Worm (Caenorhabditis elegans): ENCODE measurements around the gene Y73B6BL.27.

The Y73B6BL.27 gene

DNA sequence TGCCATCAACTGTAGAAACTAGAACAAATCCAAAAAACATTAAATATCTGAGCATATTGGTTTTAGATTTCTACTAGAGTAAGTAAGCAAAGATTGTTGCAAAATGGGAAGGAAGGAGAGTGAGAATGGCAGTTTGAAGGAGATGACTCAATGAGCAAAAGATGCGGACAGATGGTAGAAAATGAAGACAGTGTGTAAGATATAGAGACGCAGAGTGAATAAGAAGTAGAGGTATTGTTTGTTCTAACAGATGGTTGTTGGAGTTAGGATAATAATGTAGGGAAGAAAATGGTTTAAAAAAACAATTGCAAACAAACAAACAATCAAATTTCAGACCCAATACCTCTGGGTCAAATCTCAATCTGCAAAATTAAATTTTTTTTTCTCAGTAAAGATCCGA lies 1.8 kb downstream of the Y73B6BL.27 start, which contains the start of gene tmed-13:
Gene tmed-13, minus strand, starts transcription at position 169 of the 400 bp plus-strand sequence.
- no peak for TF ChIP-seq unc-62 (GFP tag; optimal IDR thresholded peaks at IDR 0.05)

DNA sequence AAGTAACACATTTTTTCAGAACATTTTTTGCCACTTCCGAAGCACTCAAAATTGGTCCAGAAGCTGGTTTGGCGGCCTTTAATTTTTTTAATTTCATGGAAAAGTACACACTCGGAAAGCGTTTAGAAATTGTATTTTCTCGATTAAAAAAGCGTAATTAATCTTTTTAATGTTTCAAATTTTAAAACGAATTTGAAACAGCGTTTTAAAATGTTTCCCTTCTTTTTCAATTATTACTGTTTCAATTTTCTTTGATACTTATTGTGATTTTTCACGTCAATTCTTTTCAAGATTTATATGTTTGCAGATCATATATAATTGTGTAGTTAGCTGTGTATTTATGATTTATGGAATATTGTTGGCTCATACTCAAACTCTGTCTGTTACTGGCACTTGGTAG lies 9.0 kb downstream of the Y73B6BL.27 start, which contains the start of gene acr-25:
Gene acr-25, plus strand, starts transcription at position 301 of the 400 bp plus-strand sequence.
- TF ChIP-seq unc-62 (GFP tag; optimal IDR thresholded peaks at IDR 0.05) = no peak

DNA sequence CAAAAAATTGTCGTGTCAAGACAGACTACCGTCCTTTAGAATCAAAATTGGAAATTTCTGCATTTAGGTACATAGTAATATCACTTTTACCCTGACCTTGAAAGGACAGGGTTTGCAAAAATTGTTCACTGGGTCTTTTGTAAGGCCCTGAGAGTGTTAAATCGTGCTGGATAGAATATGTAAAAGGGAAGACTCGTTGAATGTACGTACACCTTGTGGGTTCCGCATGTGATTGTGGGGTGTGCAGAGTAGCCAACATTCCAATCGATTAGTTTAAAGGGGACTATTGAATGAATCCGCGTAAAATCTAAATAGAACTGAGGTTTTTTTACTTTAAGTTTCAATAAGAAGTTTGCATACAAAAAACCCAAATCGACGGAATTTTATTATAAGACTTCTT lies 12.4 kb downstream of the Y73B6BL.27 start:
- no peak for TF ChIP-seq unc-62 (GFP tag; optimal IDR thresholded peaks at IDR 0.05)

DNA sequence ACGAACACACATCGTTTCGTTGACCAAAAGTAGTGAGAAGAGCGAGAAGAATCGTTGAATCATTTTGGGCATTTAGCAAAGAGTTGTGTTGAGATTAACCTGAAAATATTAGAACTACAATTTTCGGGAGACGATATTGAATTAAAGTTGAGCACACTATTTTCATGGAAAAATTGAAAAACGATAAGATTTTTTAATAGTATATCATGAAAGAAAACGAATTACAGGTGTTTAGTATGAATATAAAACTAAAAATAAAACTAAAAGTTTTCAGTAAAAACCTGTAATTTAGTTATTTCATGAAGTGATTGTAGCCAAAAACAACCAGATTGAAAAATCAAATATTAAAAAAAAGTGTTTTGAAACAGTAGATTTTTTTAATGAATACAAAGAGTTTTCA lies 15.6 kb downstream of the Y73B6BL.27 start, which contains the start of gene lgc-10:
Gene lgc-10, minus strand, starts transcription at position 101 of the 400 bp plus-strand sequence.
- TF ChIP-seq unc-62 (GFP tag; optimal IDR thresholded peaks at IDR 0.05) = no peak

DNA sequence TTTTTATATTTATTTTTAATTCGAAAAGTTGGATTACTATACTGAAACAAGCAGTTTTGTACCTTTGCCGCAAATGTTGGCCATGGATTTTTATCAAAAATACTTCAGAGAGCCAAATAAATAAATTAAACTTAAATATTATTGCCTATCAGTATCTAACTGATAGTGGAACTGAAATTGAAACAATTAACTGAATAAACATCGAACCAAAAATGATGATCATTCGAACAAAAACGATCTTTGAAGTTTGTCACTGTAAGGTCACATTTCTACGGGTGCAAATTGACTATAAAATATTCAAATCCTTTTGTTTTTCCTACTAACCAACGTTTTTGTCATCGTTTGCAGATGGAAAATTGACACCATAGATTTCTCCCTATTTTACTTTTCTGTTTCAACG lies 30.0 kb downstream of the Y73B6BL.27 start:
- TF ChIP-seq unc-62 (GFP tag; optimal IDR thresholded peaks at IDR 0.05) = no peak

DNA sequence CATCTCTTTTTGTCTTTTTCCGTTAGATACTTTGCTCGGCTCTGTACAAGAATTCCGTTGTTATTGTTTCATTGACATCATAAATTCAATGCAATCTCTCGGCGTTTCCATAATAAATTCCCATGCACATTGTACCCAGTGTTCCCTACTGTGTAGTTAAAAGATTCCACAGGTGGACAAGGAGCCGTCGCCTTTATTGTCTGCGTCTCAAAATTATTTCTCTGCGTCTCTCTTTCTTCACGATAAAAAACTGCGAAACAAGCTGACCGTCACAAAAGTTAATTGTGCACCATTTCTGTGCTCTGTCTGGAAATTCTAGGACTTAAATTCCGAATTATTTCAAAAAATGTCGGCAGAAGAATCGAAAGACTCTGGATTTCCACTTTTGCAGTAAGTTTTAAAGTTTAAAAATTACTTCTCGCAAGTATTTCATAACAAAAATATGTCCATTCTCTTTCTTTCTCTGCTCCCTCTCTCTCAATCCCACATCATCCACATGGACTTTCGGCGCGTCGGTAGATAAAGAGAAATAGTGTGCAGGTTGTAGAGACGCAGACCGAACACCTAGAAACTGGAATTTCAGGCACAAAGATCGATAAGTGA lies 30.9 kb downstream of the Y73B6BL.27 start:
- no peak for TF ChIP-seq unc-62 (GFP tag; optimal IDR thresholded peaks at IDR 0.05)

DNA sequence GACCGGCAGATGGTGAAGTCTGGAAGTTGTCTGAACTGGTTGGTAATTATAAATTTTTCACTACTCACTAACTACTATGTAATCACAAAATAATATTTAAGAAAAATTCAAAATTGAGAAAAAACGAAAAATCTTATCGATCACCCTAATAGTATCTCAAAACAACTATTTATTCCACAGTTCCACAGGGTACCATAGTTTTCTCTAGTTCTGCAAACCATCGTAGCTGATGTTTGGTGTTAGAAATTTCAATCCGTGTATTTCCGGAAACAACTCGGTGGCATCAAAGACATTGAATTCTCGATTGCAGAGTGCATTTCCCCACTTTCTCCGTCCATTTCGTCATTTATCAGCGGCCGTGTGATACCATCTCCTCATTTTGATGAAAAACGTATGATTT lies 31.4 kb downstream of the Y73B6BL.27 start, which contains the start of gene Y73B6BL.31:
Gene Y73B6BL.31, plus strand, starts transcription at position 301 of the 400 bp plus-strand sequence.
- TF ChIP-seq unc-62 (GFP tag; optimal IDR thresholded peaks at IDR 0.05) = no peak

DNA sequence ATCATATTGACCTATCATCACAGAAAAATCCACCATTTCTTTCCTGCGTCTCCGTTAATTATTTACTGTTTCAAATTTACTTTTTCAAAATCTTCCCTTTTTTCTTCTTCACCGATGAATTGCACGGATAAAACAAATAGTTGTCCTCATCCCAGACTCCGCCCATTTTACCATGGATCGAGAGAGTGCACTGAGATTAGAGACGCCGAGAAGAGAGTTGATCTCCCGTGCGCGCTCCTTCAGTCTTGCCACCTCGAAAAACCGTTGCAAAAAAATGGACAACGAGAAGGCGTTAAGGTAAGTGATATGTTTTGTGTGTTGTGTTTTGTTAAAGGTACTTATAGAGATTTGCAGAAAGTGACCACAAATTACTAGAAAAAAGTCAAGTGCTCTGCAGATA lies 35.0 kb downstream of the Y73B6BL.27 start, which contains the start of gene dlc-5:
Gene dlc-5, plus strand, starts transcription at position 154 of the 400 bp plus-strand sequence.
- TF ChIP-seq unc-62 (GFP tag; optimal IDR thresholded peaks at IDR 0.05) = no peak

DNA sequence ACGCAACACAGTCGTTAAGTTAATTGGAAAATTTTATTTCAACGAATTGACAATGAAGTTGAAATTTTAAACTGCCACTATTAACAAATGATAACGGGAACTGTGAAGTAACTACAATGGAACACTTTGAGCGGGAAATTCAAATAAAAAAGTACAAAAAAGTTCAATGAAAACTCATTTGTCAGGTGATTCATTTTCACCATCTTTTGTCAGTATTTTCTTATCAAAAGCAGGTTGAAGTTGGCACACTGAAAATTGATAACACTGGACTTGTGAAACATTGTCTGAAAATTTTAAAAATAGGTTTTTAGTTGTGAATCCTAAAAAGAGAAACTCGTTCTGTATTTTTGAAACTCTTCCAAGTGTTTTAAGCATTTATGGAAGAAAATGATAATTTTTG lies 39.6 kb downstream of the Y73B6BL.27 start:
- TF ChIP-seq unc-62 (GFP tag; optimal IDR thresholded peaks at IDR 0.05) = no peak

DNA sequence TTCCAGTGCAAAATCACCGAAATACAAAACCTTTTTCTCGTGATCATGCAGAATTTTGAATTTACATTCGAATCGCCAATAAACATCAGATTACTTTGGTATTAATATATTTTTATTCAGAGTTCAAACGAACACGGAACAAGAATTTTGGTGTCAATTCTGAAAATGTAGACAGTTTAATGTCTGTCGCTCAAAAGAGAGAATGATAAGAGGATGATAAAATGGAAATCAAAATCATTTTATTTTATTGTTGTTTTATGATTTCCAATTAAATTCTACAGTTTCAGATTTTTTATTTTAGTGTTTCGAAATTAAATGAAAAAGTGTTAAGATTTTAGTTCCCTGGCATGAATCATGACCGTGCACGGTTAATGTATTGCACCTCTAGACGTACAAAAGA lies 40.7 kb downstream of the Y73B6BL.27 start:
- no peak for TF ChIP-seq unc-62 (GFP tag; optimal IDR thresholded peaks at IDR 0.05)

DNA sequence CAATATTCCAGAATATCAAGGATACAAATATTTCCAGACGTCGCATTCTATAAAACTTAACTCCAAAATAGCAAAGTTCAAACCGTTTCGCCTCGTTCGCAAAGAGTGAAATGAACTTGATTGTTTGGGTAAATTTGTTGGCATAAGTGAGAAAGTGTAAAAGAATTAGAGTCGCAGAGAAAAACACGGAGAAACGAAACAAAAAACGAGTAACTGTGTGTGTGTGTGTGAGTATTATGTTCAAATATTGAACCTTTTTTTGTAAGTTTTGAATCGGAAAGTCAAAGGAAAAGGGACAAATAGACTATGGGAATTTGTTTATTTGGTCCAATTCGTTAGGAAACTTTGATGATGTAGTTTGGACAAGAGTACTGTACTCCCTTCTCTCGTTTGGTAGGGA lies 41.5 kb downstream of the Y73B6BL.27 start, which contains the start of gene acp-7:
Gene acp-7, minus strand, starts transcription at position 101 of the 400 bp plus-strand sequence.
- TF ChIP-seq unc-62 (GFP tag; optimal IDR thresholded peaks at IDR 0.05) = no peak

DNA sequence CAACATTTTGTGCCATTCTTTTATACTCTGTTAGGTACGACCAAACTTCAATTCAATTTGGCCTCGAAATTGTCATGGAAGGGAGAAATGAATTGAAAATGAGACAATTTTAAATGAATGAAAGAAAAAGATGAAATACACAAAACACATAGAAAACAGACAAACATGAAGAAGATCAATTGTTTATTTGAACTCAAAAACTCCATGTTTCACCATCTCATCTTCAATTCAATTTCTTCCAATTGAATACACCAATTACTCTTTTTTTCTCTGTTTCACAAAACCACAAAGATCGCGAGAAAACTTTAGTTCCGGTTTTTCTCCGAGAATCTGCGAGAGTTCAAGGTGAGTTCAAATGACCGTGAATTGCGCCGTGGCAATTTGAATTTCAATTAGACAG lies 45.8 kb downstream of the Y73B6BL.27 start:
- TF ChIP-seq unc-62 (GFP tag; optimal IDR thresholded peaks at IDR 0.05) = no peak

DNA sequence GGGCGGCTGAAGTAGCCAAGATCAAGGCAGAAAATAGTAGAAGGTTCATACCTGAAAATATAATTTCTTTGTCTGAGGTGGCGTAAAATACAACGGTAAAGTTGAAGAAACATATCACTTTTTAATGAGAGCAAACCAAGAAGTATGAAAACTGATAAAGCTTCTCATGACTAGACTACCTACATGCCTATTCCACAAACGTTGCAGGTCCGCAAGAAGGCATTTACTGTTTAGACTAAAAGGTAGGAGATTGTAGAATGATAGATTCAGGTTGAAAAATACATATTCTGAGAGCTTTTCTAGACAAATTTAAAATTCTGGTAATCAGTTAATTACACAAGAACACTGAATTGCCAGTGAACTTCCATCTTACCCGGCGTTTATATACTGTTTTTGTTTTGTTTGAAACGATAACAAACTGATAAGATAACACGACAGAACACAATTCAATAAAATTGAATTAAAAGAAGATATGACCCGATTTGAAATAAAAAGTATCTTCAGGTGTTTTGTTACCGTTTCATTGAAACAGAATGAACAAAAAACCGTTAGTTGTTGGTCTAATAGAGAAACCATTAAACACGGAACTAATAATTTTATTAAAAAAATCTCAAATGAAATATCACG lies 46.8 kb downstream of the Y73B6BL.27 start, which contains the start of gene acp-6:
Gene acp-6, minus strand, starts transcription at position 51 of the 627 bp plus-strand sequence.
- no peak for TF ChIP-seq unc-62 (GFP tag; optimal IDR thresholded peaks at IDR 0.05)

All from whole organism, dauer.